Worm (Caenorhabditis elegans) whole organism, young adult: ENCODE results near the gene selt-1.1.

Experiments
- B0261.1 ChIP-seq: sonication (generic microtip); optimal IDR thresholded peaks from 2 replicates; lab custom pipeline; 2016; ENCODE audit warnings: mild to moderate bottlenecking, missing genetic modification characterization, moderate library complexity, missing compliant biosample characterization
- C17E4.6 ChIP-seq: fragments of 200-800 bp; sonication (Bioruptor generic); IDR thresholded peaks from 2 replicates; pipeline ENCODE4 v1.3.6; 2022; ENCODE audit warnings: missing genetic modification reagents, missing genetic modification characterization, missing compliant biosample characterization
- D2030.7 ChIP-seq: fragments of 200-800 bp; sonication (Bioruptor generic); IDR thresholded peaks from 2 replicates; pipeline ENCODE4 v1.3.6; 2022; ENCODE audit warnings: missing genetic modification reagents, missing genetic modification characterization, missing compliant biosample characterization
- F10E7.11 ChIP-seq: sonication (generic microtip); optimal IDR thresholded peaks from 2 replicates; lab custom pipeline; 2017; ENCODE audit warnings: mild to moderate bottlenecking, missing genetic modification characterization, moderate library complexity, missing compliant biosample characterization
- F33H1.4 ChIP-seq: fragments of 200-800 bp; sonication (Bioruptor generic); IDR thresholded peaks from 2 replicates; pipeline ENCODE4 v1.3.6; 2022; ENCODE audit warnings: missing genetic modification reagents, missing genetic modification characterization, missing compliant biosample characterization
- F49E8.2 ChIP-seq: sonication (generic microtip); optimal IDR thresholded peaks from 3 replicates; lab custom pipeline; 2017; ENCODE audit warnings: missing genetic modification characterization, mild to moderate bottlenecking, missing compliant biosample characterization, antibody characterized with exemption, moderate library complexity; ENCODE audit not compliant: insufficient read depth
- F52B5.7 ChIP-seq: sonication (generic microtip); optimal IDR thresholded peaks from 2 replicates; lab custom pipeline; 2016; ENCODE audit warnings: mild to moderate bottlenecking, missing genetic modification characterization, missing compliant biosample characterization
- T07F8.4 ChIP-seq: sonication (generic microtip); optimal IDR thresholded peaks from 2 replicates; lab custom pipeline; 2016; ENCODE audit warnings: mild to moderate bottlenecking, missing genetic modification characterization, moderate library complexity, missing compliant biosample characterization
- Y53G8AR.9 ChIP-seq: fragments of 200-800 bp; sonication (Bioruptor generic); conservative IDR thresholded peaks from 2 replicates; pipeline ENCODE4 v1.3.6; 2022; ENCODE audit warnings: missing genetic modification reagents, missing genetic modification characterization, missing compliant biosample characterization
- Y56A3A.18 ChIP-seq: fragments of 200-800 bp; sonication (Bioruptor generic); IDR thresholded peaks from 2 replicates; pipeline ENCODE4 v1.3.6; 2022; ENCODE audit warnings: missing genetic modification reagents, missing genetic modification characterization, missing compliant biosample characterization
- aptf-2 ChIP-seq: fragments of 200-800 bp; sonication (Bioruptor generic); conservative IDR thresholded peaks from 2 replicates; pipeline ENCODE4 v1.3.6; 2022; ENCODE audit warnings: missing genetic modification reagents, missing genetic modification characterization, missing compliant biosample characterization
- ceh-27 ChIP-seq: fragments of 200-800 bp; sonication (Bioruptor generic); optimal IDR thresholded peaks from 2 replicates; lab custom pipeline; 2018; ENCODE audit warnings: mild to moderate bottlenecking, missing genetic modification characterization, moderate library complexity, missing compliant biosample characterization
- chd-7 ChIP-seq: sonication (generic microtip); optimal IDR thresholded peaks from 2 replicates; lab custom pipeline; 2016; ENCODE audit warnings: mild to moderate bottlenecking, missing genetic modification characterization, moderate library complexity, missing compliant biosample characterization
- die-1 ChIP-seq: sonication (generic microtip); optimal IDR thresholded peaks from 2 replicates; lab custom pipeline; 2016; ENCODE audit warnings: missing genotype, mild to moderate bottlenecking, missing genetic modification characterization, missing compliant biosample characterization
- dpff-1 ChIP-seq: sonication (generic microtip); optimal IDR thresholded peaks from 2 replicates; lab custom pipeline; 2017; ENCODE audit warnings: mild to moderate bottlenecking, missing genetic modification characterization, missing compliant biosample characterization
- fkh-3 ChIP-seq: sonication (generic microtip); optimal IDR thresholded peaks from 2 replicates; lab custom pipeline; 2016; ENCODE audit warnings: mild to moderate bottlenecking, missing genetic modification characterization, missing compliant biosample characterization
- lag-1 ChIP-seq: fragments of 200-800 bp; sonication (Bioruptor generic); IDR thresholded peaks from 2 replicates; pipeline ENCODE4 v1.3.6; 2022; ENCODE audit warnings: missing genetic modification reagents, missing genetic modification characterization, missing compliant biosample characterization
- let-526 ChIP-seq: fragments of 200-800 bp; sonication (Bioruptor generic); IDR thresholded peaks from 2 replicates; pipeline ENCODE4 v1.3.6; 2022; ENCODE audit warnings: missing genetic modification reagents, missing genetic modification characterization, missing compliant biosample characterization
- let-607 ChIP-seq, 2 experiments: fragments of 200-800 bp in 1 of 2; sonication (Bioruptor generic) in 1 of 2; sonication (generic microtip) in 1 of 2; optimal IDR thresholded peaks; 2 replicates each; lab custom pipeline; 2016 to 2018; ENCODE audit warnings: mild to moderate bottlenecking in 2 of 2, missing compliant biosample characterization in 2 of 2, missing genetic modification characterization in 2 of 2, moderate library complexity in 2 of 2, missing genotype in 1 of 2
- lin-40 ChIP-seq: sonication (generic microtip); optimal IDR thresholded peaks from 2 replicates; lab custom pipeline; 2016; ENCODE audit warnings: missing genetic modification characterization, mild to moderate bottlenecking, missing compliant biosample characterization, missing genotype, missing genetic modification reagents
- lin-54 ChIP-seq: fragments of 200-800 bp; sonication (Bioruptor generic); optimal IDR thresholded peaks from 2 replicates; lab custom pipeline; 2018; ENCODE audit warnings: mild to moderate bottlenecking, missing genetic modification characterization, missing compliant biosample characterization
- lir-1 ChIP-seq: fragments of 200-800 bp; sonication (Bioruptor generic); conservative IDR thresholded peaks from 2 replicates; pipeline ENCODE4 v1.3.6; 2022; ENCODE audit warnings: missing genetic modification reagents, missing genetic modification characterization, missing compliant biosample characterization
- lsy-27 ChIP-seq: sonication (generic microtip); optimal IDR thresholded peaks from 2 replicates; lab custom pipeline; 2017; ENCODE audit warnings: missing genetic modification characterization, mild to moderate bottlenecking, missing compliant biosample characterization, antibody characterized with exemption, missing genotype, borderline replicate concordance; ENCODE audit not compliant: insufficient read depth
- nhr-120 ChIP-seq: fragments of 200-800 bp; sonication (Bioruptor generic); IDR thresholded peaks from 2 replicates; pipeline ENCODE4 v1.3.6; 2022; ENCODE audit warnings: missing genetic modification characterization, missing compliant biosample characterization
- rcor-1 ChIP-seq: fragments of 200-800 bp; sonication (Bioruptor generic); IDR thresholded peaks from 2 replicates; pipeline ENCODE4 v1.3.6; 2022; ENCODE audit warnings: missing genetic modification reagents, missing genetic modification characterization, missing compliant biosample characterization
- sptf-2 ChIP-seq: fragments of 200-800 bp; sonication (Bioruptor generic); optimal IDR thresholded peaks from 2 replicates; lab custom pipeline; 2018; ENCODE audit warnings: mild to moderate bottlenecking, missing genetic modification characterization, missing compliant biosample characterization
- unc-130 ChIP-seq: sonication (generic microtip); optimal IDR thresholded peaks from 2 replicates; lab custom pipeline; 2016; ENCODE audit warnings: missing genetic modification reagents, missing genetic modification characterization, missing compliant biosample characterization
- xnd-1 ChIP-seq: sonication (generic microtip); optimal IDR thresholded peaks from 2 replicates; lab custom pipeline; 2016; ENCODE audit warnings: missing genotype, missing genetic modification reagents, missing genetic modification characterization, missing compliant biosample characterization
- ztf-25 ChIP-seq: fragments of 200-800 bp; sonication (Bioruptor generic); IDR thresholded peaks from 2 replicates; pipeline ENCODE4 v1.3.6; 2022; ENCODE audit warnings: missing genetic modification reagents, missing genetic modification characterization, missing compliant biosample characterization
- ztf-6 ChIP-seq: fragments of 200-800 bp; sonication (Bioruptor generic); IDR thresholded peaks from 2 replicates; pipeline ENCODE4 v1.3.6; 2022; ENCODE audit warnings: missing genetic modification reagents, missing genetic modification characterization, missing compliant biosample characterization

selt-1.1 gene

ce11 chrX:11551808-11552207 lies 5.5 kb upstream of the selt-1.1 start:
- TF ChIP-seq sptf-2 (GFP tag; lab: Kevin White, UChicago) = no peak

ce11 chrX:11548308-11548707 lies 2.0 kb upstream of the selt-1.1 start, which contains the start of gene mig-2:
TSS of gene mig-2 (plus strand) at chrX:11548608.
- no peak for TF ChIP-seq ceh-27 (GFP tag; lab: Kevin White, UChicago)

- TF ChIP-seq lir-1 = no peak
- TF ChIP-seq T07F8.4 = no peak
- no peak for TF ChIP-seq rcor-1
- no peak for TF ChIP-seq let-526 (GFP tag; lab: Robert Waterston, UW)
- no peak for TF ChIP-seq Y53G8AR.9 (GFP tag; lab: Robert Waterston, UW)
- no peak for TF ChIP-seq F33H1.4 (GFP tag; lab: Robert Waterston, UW)
- no peak for TF ChIP-seq nhr-120
- no peak for TF ChIP-seq aptf-2 (GFP tag; lab: Robert Waterston, UW)
- no peak for TF ChIP-seq lin-40
- no peak for TF ChIP-seq xnd-1 (tag; lab: Kevin White, UChicago)
- TF ChIP-seq lin-54 (GFP tag; lab: Kevin White, UChicago) = no peak
- TF ChIP-seq F52B5.7 (tag; lab: Kevin White, UChicago) = no peak
- no peak for TF ChIP-seq chd-7 (tag; lab: Kevin White, UChicago)
- TF ChIP-seq dpff-1 (tag; lab: Kevin White, UChicago) = no peak
- TF ChIP-seq lsy-27 = no peak
These were observed 1.2 kb upstream of the selt-1.1 start for ce11 chrX:11547442-11548023.

- no peak for TF ChIP-seq D2030.7 (GFP tag; lab: Robert Waterston, UW)
- TF ChIP-seq F33H1.4 (GFP tag; lab: Robert Waterston, UW) = no peak
- no peak for TF ChIP-seq F49E8.2 (tag; lab: Kevin White, UChicago)
- TF ChIP-seq Y56A3A.18 (GFP tag; lab: Robert Waterston, UW) = no peak
- no peak for TF ChIP-seq fkh-3 (tag; lab: Kevin White, UChicago)
- no peak for TF ChIP-seq ztf-6 (GFP tag; lab: Robert Waterston, UW)
- TF ChIP-seq lin-54 (GFP tag; lab: Kevin White, UChicago) = no peak
- no peak for TF ChIP-seq C17E4.6
- no peak for TF ChIP-seq let-607 (tag; optimal IDR thresholded peaks at IDR 0.05; lab: Kevin White, UChicago)
These were observed 4.6 kb downstream of the selt-1.1 start for ce11 chrX:11541690-11542089.

- TF ChIP-seq ztf-25 (GFP tag; lab: Robert Waterston, UW) (no peak), die-1 (tag; lab: Kevin White, UChicago) (no peak), lag-1 (GFP tag; lab: Robert Waterston, UW) (no peak), B0261.1 (tag; lab: Kevin White, UChicago) (no peak), unc-130 (GFP tag; lab: Kevin White, UChicago) (no peak), F10E7.11 (tag; lab: Kevin White, UChicago) (no peak)
These were observed 9.0 kb downstream of the selt-1.1 start, which contains the start of gene gcp-2.2 for ce11 chrX:11537240-11537764. TSS of gene gcp-2.2 (plus strand) at chrX:11537714.
